Fruit fly (Drosophila melanogaster): ENCODE data around the gene exex.
A peak's percentile ranks its signal among the peaks of the same experiment; 100 is the strongest.

The exex gene

DNA sequence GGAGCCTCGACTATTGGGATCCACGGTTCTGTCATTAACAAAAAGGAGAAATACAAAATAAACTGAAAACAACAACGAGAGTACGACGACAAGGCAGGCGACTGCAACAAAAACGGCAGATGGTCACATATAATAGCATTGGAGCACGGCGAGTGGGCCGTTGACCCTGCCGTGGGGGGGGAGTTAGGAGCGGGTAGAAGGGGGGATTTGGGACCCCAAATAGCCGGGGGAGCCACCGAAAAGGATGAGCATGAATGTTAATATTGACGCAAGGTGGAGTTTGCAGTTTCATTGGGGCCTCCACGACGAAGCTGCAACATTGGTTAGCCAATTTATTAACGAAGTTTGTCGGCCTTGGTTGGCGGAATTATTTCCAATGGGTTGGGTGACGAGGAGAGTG lies 44.9 kb downstream of the exex start:
- TF ChIP-seq CG11902 (GFP tag; optimal IDR thresholded peaks at IDR 0.05) (no peak), Ets96B (tag; optimal IDR thresholded peaks at IDR 0.05) (no peak), CG6808 (GFP tag; optimal IDR thresholded peaks at IDR 0.05) (no peak), dsx (GFP tag; optimal IDR thresholded peaks at IDR 0.05; ENCODE audit: poor library complexity, severe bottlenecking) (peak; percentile 13), Hr39 (GFP tag; optimal IDR thresholded peaks at IDR 0.05) (no peak), Eip78C (GFP tag) (no peak), lz (GFP tag; optimal IDR thresholded peaks at IDR 0.05) (no peak), CG7368 (GFP tag; optimal IDR thresholded peaks at IDR 0.05) (no peak), CG8632 (GFP tag; optimal IDR thresholded peaks at IDR 0.05) (no peak), Eip93F (GFP tag; optimal IDR thresholded peaks at IDR 0.05) (no peak), Gug (GFP tag; IDR thresholded peaks at IDR 0.05) (no peak), Ets21C (GFP tag; optimal IDR thresholded peaks at IDR 0.05) (no peak), achi (GFP tag; optimal IDR thresholded peaks at IDR 0.05) (no peak), Sox102F (GFP tag; optimal IDR thresholded peaks at IDR 0.05) (no peak), CG8119 (GFP tag; IDR thresholded peaks at IDR 0.05) (no peak), svp (GFP tag) (peak; percentile 26), CG6163 (GFP tag; IDR thresholded peaks at IDR 0.05) (peak; percentile 30; the same call in 1 of the 3 replicates), CG9139 (GFP tag; optimal IDR thresholded peaks at IDR 0.05) (no peak), Smox (GFP tag; optimal IDR thresholded peaks at IDR 0.05) (no peak)

DNA sequence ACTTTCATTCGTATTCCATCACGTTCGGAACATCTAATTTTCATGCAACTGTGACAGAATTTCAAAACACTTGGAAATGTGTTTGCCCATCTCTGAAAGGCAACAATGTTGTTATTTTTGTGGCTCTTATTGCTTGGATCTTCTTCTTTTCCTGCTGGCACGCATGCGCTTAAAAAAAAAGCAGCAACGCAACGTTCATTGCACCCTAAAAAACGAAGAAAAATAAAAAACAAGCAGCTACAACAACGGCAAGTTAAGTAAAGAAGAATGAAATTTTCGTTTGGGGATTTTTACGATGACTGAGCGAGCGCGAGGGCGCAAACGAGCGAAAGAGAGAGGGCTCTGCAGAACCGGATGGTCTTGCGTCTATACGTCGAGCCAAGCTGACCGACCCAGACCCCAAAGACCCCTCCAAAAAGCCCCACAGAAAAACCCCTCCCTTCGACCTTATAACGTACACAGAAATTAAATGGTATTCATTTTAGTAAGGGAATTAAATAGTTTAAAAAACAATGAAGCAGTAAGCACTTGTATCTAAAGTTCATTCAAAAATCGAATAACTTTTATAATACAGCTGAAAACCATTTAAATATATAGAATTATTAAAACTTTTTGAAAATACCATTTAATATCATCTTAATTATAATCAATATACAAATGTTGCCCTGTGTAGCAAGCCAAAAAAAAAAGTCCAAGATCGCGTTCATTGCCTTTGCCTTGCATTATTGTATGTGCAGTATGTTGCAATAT lies 45.8 kb downstream of the exex start:
- peak; percentile 72 for TF ChIP-seq Eip78C (GFP tag)
- no peak for TF ChIP-seq acj6 (GFP tag; optimal IDR thresholded peaks at IDR 0.05)
- peak; percentile 28 for TF ChIP-seq achi (GFP tag; optimal IDR thresholded peaks at IDR 0.05)
- no peak for TF ChIP-seq Gug (GFP tag; IDR thresholded peaks at IDR 0.05)
- no peak for TF ChIP-seq Ets21C (GFP tag; optimal IDR thresholded peaks at IDR 0.05)
- no peak for TF ChIP-seq CG6276 (GFP tag; optimal IDR thresholded peaks at IDR 0.05)
- TF ChIP-seq CG16779 (tag; optimal IDR thresholded peaks at IDR 0.05) = peak; percentile 81
- TF ChIP-seq CG10669 (GFP tag; optimal IDR thresholded peaks at IDR 0.05) = peak; percentile 70
- no peak for TF ChIP-seq lz (GFP tag; optimal IDR thresholded peaks at IDR 0.05)
- TF ChIP-seq Eip93F (GFP tag; optimal IDR thresholded peaks at IDR 0.05) = peak; percentile 6
- TF ChIP-seq CG10631 (GFP tag; optimal IDR thresholded peaks at IDR 0.05) = peak; percentile 45
- peak; percentile 77 for TF ChIP-seq spab (GFP tag; optimal IDR thresholded peaks at IDR 0.05)
- TF ChIP-seq Ets96B (tag; optimal IDR thresholded peaks at IDR 0.05) = peak; percentile 61
- TF ChIP-seq CG34406 (GFP tag; optimal IDR thresholded peaks at IDR 0.05) = peak; percentile 44
- no peak for TF ChIP-seq pdm3 (GFP tag; optimal IDR thresholded peaks at IDR 0.05)
- TF ChIP-seq CG6163 (GFP tag; IDR thresholded peaks at IDR 0.05) = peak; percentile 77; the same call in 2 of the 3 replicates
- TF ChIP-seq Hr38 (GFP tag; optimal IDR thresholded peaks at IDR 0.05) = no peak
- no peak for TF ChIP-seq CG31627 (GFP tag; optimal IDR thresholded peaks at IDR 0.05)
- TF ChIP-seq salr (GFP tag; optimal IDR thresholded peaks at IDR 0.05) = peak in 1 of 2 experiments; percentile 65
- TF ChIP-seq CG9139 (GFP tag; optimal IDR thresholded peaks at IDR 0.05) = peak; percentile 93
- no peak for TF ChIP-seq svp (GFP tag)
- no peak for TF ChIP-seq dac (GFP tag; optimal IDR thresholded peaks at IDR 0.05)
- TF ChIP-seq eg (GFP tag; IDR thresholded peaks at IDR 0.05) = no peak
- peak; percentile 18 for TF ChIP-seq fd85E (GFP tag; optimal IDR thresholded peaks at IDR 0.05)
- peak; percentile 47 for TF ChIP-seq cyc (GFP tag; optimal IDR thresholded peaks at IDR 0.05)
- TF ChIP-seq CG4318 (GFP tag; optimal IDR thresholded peaks at IDR 0.05) = no peak
- TF ChIP-seq CG7368 (GFP tag; optimal IDR thresholded peaks at IDR 0.05) = peak; percentile 26
- peak; percentile 39 for TF ChIP-seq Met (GFP tag; optimal IDR thresholded peaks at IDR 0.05)
- TF ChIP-seq CG6792 (GFP tag; optimal IDR thresholded peaks at IDR 0.05) = peak; percentile 37
- TF ChIP-seq CG32006 (GFP tag; optimal IDR thresholded peaks at IDR 0.05) = no peak
- TF ChIP-seq CG11902 (GFP tag; optimal IDR thresholded peaks at IDR 0.05) = peak; percentile 40
- TF ChIP-seq Hr4 (GFP tag; optimal IDR thresholded peaks at IDR 0.05) = no peak
- peak; percentile 54 for TF ChIP-seq esn (GFP tag; optimal IDR thresholded peaks at IDR 0.05)
- peak; percentile 22 for TF ChIP-seq OdsH (GFP tag; optimal IDR thresholded peaks at IDR 0.05)
- peak; percentile 47 for TF ChIP-seq fd59A (GFP tag; optimal IDR thresholded peaks at IDR 0.05)
- no peak for TF ChIP-seq Hr39 (GFP tag; optimal IDR thresholded peaks at IDR 0.05)
- TF ChIP-seq Smox (GFP tag; optimal IDR thresholded peaks at IDR 0.05) = no peak
- peak; percentile 20 for TF ChIP-seq CG11762 (GFP tag; optimal IDR thresholded peaks at IDR 0.05; ENCODE audit: insufficient read depth)
- no peak for TF ChIP-seq Sox15 (GFP tag; optimal IDR thresholded peaks at IDR 0.05)
- TF ChIP-seq CG1621 (tag; optimal IDR thresholded peaks at IDR 0.05) = peak; percentile 88
- peak; percentile 22 for TF ChIP-seq Blimp-1 (GFP tag; optimal IDR thresholded peaks at IDR 0.05)
- TF ChIP-seq net (GFP tag; optimal IDR thresholded peaks at IDR 0.05) = peak; percentile 19
- TF ChIP-seq CG8632 (GFP tag; optimal IDR thresholded peaks at IDR 0.05) = peak; percentile 9
